Worm (Caenorhabditis elegans): ENCODE data around the gene C44H9.4.

The C44H9.4 gene

DNA sequence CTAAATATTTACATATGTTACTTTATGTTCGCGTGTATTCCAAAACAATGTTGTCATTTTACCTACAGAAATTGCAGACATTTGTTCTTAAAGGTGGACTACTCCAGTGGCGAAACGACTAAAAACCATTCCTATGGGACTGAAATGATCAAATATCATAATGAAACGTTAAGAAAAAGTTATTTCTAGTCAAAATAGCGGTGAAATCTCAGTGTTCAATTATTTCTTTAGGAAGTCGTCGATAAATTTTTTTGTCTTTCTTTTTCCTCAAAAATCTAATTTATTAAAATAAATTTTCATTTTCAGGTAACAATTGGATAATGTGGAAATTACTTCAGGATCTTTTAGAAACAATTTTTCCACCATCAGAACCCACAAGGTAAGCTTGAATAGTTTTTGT, at the start of gene C44H9.4:
C44H9.4 (plus strand) TSS at position 301 of the 400 bp plus-strand sequence.
- no peak for TF ChIP-seq ama-1 (optimal IDR thresholded peaks at IDR 0.05)
- no peak for TF ChIP-seq ceh-13 (GFP tag; optimal IDR thresholded peaks at IDR 0.05)
- no peak for TF ChIP-seq hmg-4 (GFP tag; optimal IDR thresholded peaks at IDR 0.05)
- TF ChIP-seq tbx-37 (GFP tag; conservative IDR thresholded peaks at IDR 0.05) = no peak
- no peak for TF ChIP-seq ceh-36 (tag; optimal IDR thresholded peaks at IDR 0.05)
- TF ChIP-seq pes-1 (GFP tag; IDR thresholded peaks at IDR 0.05) = no peak
- no peak for TF ChIP-seq B0310.2 (tag; optimal IDR thresholded peaks at IDR 0.05)
- no peak for TF ChIP-seq F13C5.2 (tag; optimal IDR thresholded peaks at IDR 0.05)
- no peak for TF ChIP-seq hmbx-1 (tag; optimal IDR thresholded peaks at IDR 0.05)
- no peak for TF ChIP-seq aly-1 (tag; optimal IDR thresholded peaks at IDR 0.05)
- no peak for TF ChIP-seq sea-1 (GFP tag; conservative IDR thresholded peaks at IDR 0.05)
- TF ChIP-seq ets-7 (tag; optimal IDR thresholded peaks at IDR 0.05) = no peak
- TF ChIP-seq scrt-1 (GFP tag; IDR thresholded peaks at IDR 0.05) = no peak
- TF ChIP-seq tbx-11 (GFP tag; IDR thresholded peaks at IDR 0.05) = no peak

- TF ChIP-seq B0310.2 (tag; optimal IDR thresholded peaks at IDR 0.05) = no peak
- no peak for TF ChIP-seq ceh-36 (tag; optimal IDR thresholded peaks at IDR 0.05)
- TF ChIP-seq hmbx-1 (tag; optimal IDR thresholded peaks at IDR 0.05) = no peak
- no peak for TF ChIP-seq pes-1 (GFP tag; IDR thresholded peaks at IDR 0.05)
- TF ChIP-seq ceh-13 (GFP tag; optimal IDR thresholded peaks at IDR 0.05) = no peak
- TF ChIP-seq sea-1 (GFP tag; conservative IDR thresholded peaks at IDR 0.05) = no peak
- TF ChIP-seq scrt-1 (GFP tag; IDR thresholded peaks at IDR 0.05) = no peak
- TF ChIP-seq ama-1 (optimal IDR thresholded peaks at IDR 0.05) = no peak
- no peak for TF ChIP-seq tra-4 (tag; optimal IDR thresholded peaks at IDR 0.05)
- TF ChIP-seq F13C5.2 (tag; optimal IDR thresholded peaks at IDR 0.05) = no peak
- no peak for TF ChIP-seq hnd-1 (tag; optimal IDR thresholded peaks at IDR 0.05)
Observed at ce11 chrV:12786340-12786739, 49.1 kb upstream of the C44H9.4 start.

ce11 chrV:12787026-12787425, 48.5 kb upstream of the C44H9.4 start, which contains the start of gene fkb-4:
Gene fkb-4 (minus strand): TSS chrV:12787126.
- no peak for TF ChIP-seq tbx-37 (GFP tag; conservative IDR thresholded peaks at IDR 0.05)
- no peak for TF ChIP-seq pes-1 (GFP tag; IDR thresholded peaks at IDR 0.05)
- no peak for TF ChIP-seq ceh-13 (GFP tag; optimal IDR thresholded peaks at IDR 0.05)

ce11 chrV:12788451-12788850, 47.0 kb upstream of the C44H9.4 start, which contains the start of gene srbc-44:
Gene srbc-44 (minus strand): TSS chrV:12788551.
- TF ChIP-seq ceh-36 (tag; optimal IDR thresholded peaks at IDR 0.05) (no peak), hmbx-1 (tag; optimal IDR thresholded peaks at IDR 0.05) (no peak), ama-1 (optimal IDR thresholded peaks at IDR 0.05) (no peak)

DNA sequence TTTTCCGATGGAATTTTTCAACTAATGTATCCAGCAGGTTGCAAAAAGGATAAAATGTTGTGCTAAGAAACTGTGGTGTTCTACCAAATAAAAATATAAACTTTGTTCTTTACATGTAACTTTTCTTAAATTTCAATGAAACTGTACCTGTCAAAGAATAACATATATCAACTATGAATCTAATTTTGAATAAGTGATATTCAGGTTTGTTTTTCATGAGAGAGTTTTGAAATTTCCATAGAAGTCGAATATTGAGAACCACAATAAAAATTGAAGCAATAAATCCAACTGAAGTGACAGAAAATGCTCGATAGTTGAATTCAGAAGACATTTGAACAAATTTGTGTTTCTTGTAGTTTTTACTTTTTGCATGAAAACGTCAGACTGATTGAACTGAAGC, 45.3 kb upstream of the C44H9.4 start, which contains the start of gene srbc-43:
srbc-43 (minus strand) TSS at position 331 of the 400 bp plus-strand sequence.
- TF ChIP-seq F13C5.2 (tag; optimal IDR thresholded peaks at IDR 0.05) = no peak
- TF ChIP-seq tbx-11 (GFP tag; IDR thresholded peaks at IDR 0.05) = no peak
- no peak for TF ChIP-seq flt-1 (GFP tag; IDR thresholded peaks at IDR 0.05)
- TF ChIP-seq ceh-36 (tag; optimal IDR thresholded peaks at IDR 0.05) = no peak
- no peak for TF ChIP-seq hnd-1 (tag; optimal IDR thresholded peaks at IDR 0.05)
- TF ChIP-seq hmg-4 (GFP tag; optimal IDR thresholded peaks at IDR 0.05) = no peak
- no peak for TF ChIP-seq tra-4 (tag; optimal IDR thresholded peaks at IDR 0.05)
- no peak for TF ChIP-seq B0310.2 (tag; optimal IDR thresholded peaks at IDR 0.05)
- TF ChIP-seq sea-1 (GFP tag; conservative IDR thresholded peaks at IDR 0.05) = no peak
- no peak for TF ChIP-seq aly-1 (tag; optimal IDR thresholded peaks at IDR 0.05)
- TF ChIP-seq pes-1 (GFP tag; IDR thresholded peaks at IDR 0.05) = no peak

DNA sequence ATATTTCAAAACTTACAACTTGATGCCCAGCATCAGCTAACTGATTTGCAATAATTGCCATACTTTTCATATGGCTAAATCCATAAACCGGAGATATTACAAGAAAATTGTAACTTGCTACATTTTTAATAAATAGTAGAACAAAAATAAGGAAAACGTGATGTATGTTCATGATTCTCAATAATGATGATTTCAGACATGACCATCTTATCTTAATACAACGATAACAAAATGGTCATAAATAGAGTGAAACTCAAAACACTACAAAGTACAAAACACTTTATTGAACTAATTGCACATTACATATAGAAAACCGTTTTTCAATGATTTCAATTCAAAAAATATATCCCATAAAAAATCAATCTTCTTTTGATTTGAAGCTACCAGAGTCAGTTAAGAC, 42.7 kb upstream of the C44H9.4 start, which contains the start of gene ugt-5:
ugt-5 (minus strand) TSS at position 214 of the 400 bp plus-strand sequence.
- no peak for TF ChIP-seq hmg-4 (GFP tag; optimal IDR thresholded peaks at IDR 0.05)
- no peak for TF ChIP-seq aly-1 (tag; optimal IDR thresholded peaks at IDR 0.05)
- TF ChIP-seq ceh-36 (tag; optimal IDR thresholded peaks at IDR 0.05) = no peak
- no peak for TF ChIP-seq B0310.2 (tag; optimal IDR thresholded peaks at IDR 0.05)
- TF ChIP-seq tbx-11 (GFP tag; IDR thresholded peaks at IDR 0.05) = no peak
- TF ChIP-seq scrt-1 (GFP tag; IDR thresholded peaks at IDR 0.05) = no peak
- TF ChIP-seq sea-1 (GFP tag; conservative IDR thresholded peaks at IDR 0.05) = no peak

DNA sequence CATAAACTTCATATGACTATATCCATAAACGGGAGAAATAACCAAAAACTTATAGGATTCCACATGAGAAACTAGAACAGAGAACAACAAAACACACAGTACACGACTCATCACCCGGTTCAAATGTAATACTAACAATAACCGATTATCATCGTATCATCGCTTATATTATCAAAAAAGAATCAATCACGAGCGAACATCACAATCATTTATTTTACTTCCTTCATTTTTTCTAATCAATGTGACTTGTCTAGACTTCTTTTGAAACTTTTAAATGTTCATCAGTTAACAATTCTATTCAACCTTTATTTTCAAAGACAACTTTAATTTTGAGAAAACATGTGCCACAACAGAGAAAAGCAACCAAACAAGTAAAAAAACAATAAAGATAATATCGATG, 40.3 kb upstream of the C44H9.4 start, which contains the start of gene ugt-4:
ugt-4 (minus strand) TSS at position 141 of the 400 bp plus-strand sequence.
- TF ChIP-seq ets-7 (tag; optimal IDR thresholded peaks at IDR 0.05) (no peak), B0310.2 (tag; optimal IDR thresholded peaks at IDR 0.05) (no peak), ceh-13 (GFP tag; optimal IDR thresholded peaks at IDR 0.05) (no peak), scrt-1 (GFP tag; IDR thresholded peaks at IDR 0.05) (no peak), ceh-36 (tag; optimal IDR thresholded peaks at IDR 0.05) (no peak), F13C5.2 (tag; optimal IDR thresholded peaks at IDR 0.05) (no peak), aly-1 (tag; optimal IDR thresholded peaks at IDR 0.05) (no peak)

DNA sequence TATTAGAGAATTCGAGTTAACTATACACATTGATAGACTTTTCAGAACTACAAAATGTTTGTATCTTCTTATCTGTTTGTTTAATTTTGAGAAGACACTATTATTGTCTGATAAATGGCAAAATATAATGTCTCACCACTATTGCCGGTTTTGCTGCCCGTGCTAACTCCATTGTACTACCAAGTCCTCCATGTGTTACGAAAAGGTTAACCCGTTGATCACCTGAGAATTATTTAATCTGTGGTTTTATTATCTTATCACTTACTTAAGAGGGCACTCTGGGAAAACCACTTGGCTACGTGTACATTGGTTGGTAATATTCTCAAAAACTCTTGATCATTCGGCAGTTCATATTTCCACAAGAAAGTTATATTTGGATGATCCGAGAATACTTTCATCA, 39.6 kb upstream of the C44H9.4 start:
- TF ChIP-seq tbx-37 (GFP tag; conservative IDR thresholded peaks at IDR 0.05) (no peak), ets-7 (tag; optimal IDR thresholded peaks at IDR 0.05) (no peak), tbx-11 (GFP tag; IDR thresholded peaks at IDR 0.05) (no peak), hmbx-1 (tag; optimal IDR thresholded peaks at IDR 0.05) (no peak), aly-1 (tag; optimal IDR thresholded peaks at IDR 0.05) (no peak), ama-1 (optimal IDR thresholded peaks at IDR 0.05) (no peak), hnd-1 (tag; optimal IDR thresholded peaks at IDR 0.05) (no peak), pes-1 (GFP tag; IDR thresholded peaks at IDR 0.05) (no peak), ceh-36 (tag; optimal IDR thresholded peaks at IDR 0.05) (no peak), ceh-13 (GFP tag; optimal IDR thresholded peaks at IDR 0.05) (no peak), hmg-4 (GFP tag; optimal IDR thresholded peaks at IDR 0.05) (no peak), tra-4 (tag; optimal IDR thresholded peaks at IDR 0.05) (no peak), B0310.2 (tag; optimal IDR thresholded peaks at IDR 0.05) (no peak), sea-1 (GFP tag; conservative IDR thresholded peaks at IDR 0.05) (no peak)
